Fruit fly (Drosophila melanogaster) whole organism, pupa: Measurements from ENCODE around the gene sgll.

ENCODE experiments used
- CG10348 ChIP-seq: fragments of 200-800 bp; sonication (Bioruptor generic); IDR thresholded peaks from 2 replicates; pipeline ENCODE4 v1.3.6; 2022; ENCODE audit warnings: missing biosample characterization, missing genetic modification characterization
- CG12605 ChIP-seq: fragments of 200-800 bp; sonication (Bioruptor generic); IDR thresholded peaks from 2 replicates; pipeline ENCODE4 v1.3.6; 2022; ENCODE audit warnings: missing biosample characterization, missing genetic modification characterization
- CG13204 ChIP-seq: fragments of 200-800 bp; sonication (Bioruptor generic); optimal IDR thresholded peaks from 2 replicates; lab custom pipeline; 2018; ENCODE audit warnings: missing biosample characterization, mild to moderate bottlenecking, missing genetic modification characterization, moderate library complexity
- CG14655 ChIP-seq: fragments of 200-800 bp; sonication (Bioruptor generic); optimal IDR thresholded peaks from 3 replicates; lab custom pipeline; 2017; ENCODE audit warnings: mild to moderate bottlenecking, missing biosample characterization, missing genetic modification reagents, missing genetic modification characterization
- CG15710 ChIP-seq: fragments of 200-800 bp; sonication (Bioruptor generic); optimal IDR thresholded peaks from 2 replicates; lab custom pipeline; 2018; ENCODE audit warnings: missing biosample characterization, mild to moderate bottlenecking, missing genetic modification characterization, moderate library complexity
- CG17806 ChIP-seq: fragments of 200-800 bp; sonication (Bioruptor generic); optimal IDR thresholded peaks from 2 replicates; lab custom pipeline; 2018; ENCODE audit warnings: missing biosample characterization, mild to moderate bottlenecking, missing genetic modification characterization, moderate library complexity
- CG32121 ChIP-seq: fragments of 200-800 bp; sonication (Bioruptor generic); IDR thresholded peaks from 2 replicates; pipeline ENCODE4 v1.3.6; 2022; ENCODE audit warnings: missing biosample characterization, missing genetic modification characterization
- CG34367 ChIP-seq: fragments of 200-800 bp; sonication (Bioruptor generic); optimal IDR thresholded peaks from 2 replicates; lab custom pipeline; 2018; ENCODE audit warnings: missing biosample characterization, mild to moderate bottlenecking, missing genetic modification characterization
- CG4496 ChIP-seq: fragments of 200-800 bp; sonication (Bioruptor generic); IDR thresholded peaks from 3 replicates; pipeline ENCODE4 v1.3.6; 2022; ENCODE audit warnings: missing biosample characterization, missing genetic modification characterization
- CG8159 ChIP-seq: fragments of 200-800 bp; sonication (Bioruptor generic); optimal IDR thresholded peaks from 3 replicates; lab custom pipeline; 2018; ENCODE audit warnings: missing biosample characterization, mild to moderate bottlenecking, missing genetic modification characterization, moderate library complexity
- CG8301 ChIP-seq: fragments of 200-800 bp; sonication (Bioruptor generic); optimal IDR thresholded peaks from 2 replicates; lab custom pipeline; 2018; ENCODE audit warnings: missing biosample characterization, mild to moderate bottlenecking, missing genetic modification characterization
- CG9948 ChIP-seq: fragments of 200-800 bp; sonication (Bioruptor generic); optimal IDR thresholded peaks from 2 replicates; lab custom pipeline; 2018; ENCODE audit warnings: missing biosample characterization, mild to moderate bottlenecking, missing genetic modification characterization, moderate library complexity
- D1 ChIP-seq: fragments of 200-800 bp; sonication (Bioruptor generic); optimal IDR thresholded peaks from 2 replicates; lab custom pipeline; 2018; ENCODE audit warnings: missing biosample characterization, mild to moderate bottlenecking, missing genetic modification characterization, moderate library complexity
- EcR ChIP-seq: fragments of 200-800 bp; sonication (Bioruptor generic); optimal IDR thresholded peaks from 3 replicates; lab custom pipeline; 2019; ENCODE audit warnings: missing biosample characterization, missing genetic modification characterization, mild to moderate bottlenecking, moderate library complexity, missing genetic modification reagents
- Ets98B ChIP-seq: fragments of 200-800 bp; sonication (Bioruptor generic); IDR thresholded peaks from 2 replicates; pipeline ENCODE4 v1.3.6; 2022; ENCODE audit warnings: missing biosample characterization, missing genetic modification characterization
- Pif1A ChIP-seq: fragments of 200-800 bp; sonication (Bioruptor generic); optimal IDR thresholded peaks from 3 replicates; lab custom pipeline; 2016; ENCODE audit warnings: missing biosample characterization, missing genetic modification characterization
- Pif1B ChIP-seq: fragments of 200-800 bp; sonication (Bioruptor generic); optimal IDR thresholded peaks from 3 replicates; lab custom pipeline; 2016; ENCODE audit warnings: missing biosample characterization, missing genetic modification characterization
- Snoo ChIP-seq: fragments of 200-800 bp; sonication (Bioruptor generic); optimal IDR thresholded peaks from 3 replicates; lab custom pipeline; 2017; ENCODE audit warnings: missing biosample characterization, mild to moderate bottlenecking, missing genetic modification characterization, inconsistent platforms
- fd96Ca ChIP-seq: fragments of 200-800 bp; sonication (Bioruptor generic); IDR thresholded peaks from 3 replicates; pipeline ENCODE4 v1.3.6; 2022; ENCODE audit warnings: missing biosample characterization, missing genetic modification characterization
- gl ChIP-seq: fragments of 200-800 bp; sonication (Bioruptor generic); optimal IDR thresholded peaks from 2 replicates; lab custom pipeline; 2018; ENCODE audit warnings: missing biosample characterization, mild to moderate bottlenecking, missing genetic modification characterization
- rn ChIP-seq: fragments of 200-800 bp; sonication (Bioruptor generic); IDR thresholded peaks from 2 replicates; pipeline ENCODE4 v1.3.6; 2022; ENCODE audit warnings: missing biosample characterization, missing genetic modification characterization

sgll gene

dm6 chr3R:7802693-7803092 lies 7.6 kb upstream of the sgll start, which contains the start of gene CG3014:
CG3014 (minus strand) TSS chr3R:7802793.
- no peak for TF ChIP-seq Ets98B (GFP tag; lab: Robert Waterston, UW)
- no peak for TF ChIP-seq CG4496
- TF ChIP-seq CG17806 (tag; lab: Kevin White, UChicago): no peak
- TF ChIP-seq CG9948 (tag; lab: Kevin White, UChicago): no peak

dm6 chr3R:7804332-7804731 lies 6.0 kb upstream of the sgll start, which contains the start of gene CG18268:
CG18268 (minus strand) TSS chr3R:7804432.
- TF ChIP-seq CG4496 (no peak), gl (no peak), CG9948 (tag; lab: Kevin White, UChicago) (no peak), Pif1A (GFP tag; lab: Kevin White, UChicago) (no peak), CG12605 (GFP tag; lab: Robert Waterston, UW) (no peak), Snoo (tag; lab: Kevin White, UChicago) (no peak), CG8159 (tag; lab: Kevin White, UChicago) (no peak), CG10348 (GFP tag; lab: Robert Waterston, UW) (no peak), CG34367 (tag; lab: Kevin White, UChicago) (no peak), Ets98B (GFP tag; lab: Robert Waterston, UW) (no peak), CG32121 (GFP tag; lab: Robert Waterston, UW) (no peak), CG15710 (tag; lab: Kevin White, UChicago) (no peak), CG17806 (tag; lab: Kevin White, UChicago) (no peak), CG13204 (GFP tag; lab: Kevin White, UChicago) (no peak)

- TF ChIP-seq Snoo (tag; lab: Kevin White, UChicago) (no peak), CG12605 (GFP tag; lab: Robert Waterston, UW) (no peak), CG4496 (no peak), EcR (GFP tag; lab: Kevin White, UChicago) (no peak), fd96Ca (GFP tag; lab: Robert Waterston, UW) (no peak), CG14655 (GFP tag; lab: Kevin White, UChicago) (no peak), gl (no peak), CG13204 (GFP tag; lab: Kevin White, UChicago) (no peak), D1 (tag; lab: Kevin White, UChicago) (no peak), Pif1A (GFP tag; lab: Kevin White, UChicago) (no peak), Pif1B (no peak), CG15710 (tag; lab: Kevin White, UChicago) (no peak), CG8159 (tag; lab: Kevin White, UChicago) (no peak), CG17806 (tag; lab: Kevin White, UChicago) (no peak), CG32121 (GFP tag; lab: Robert Waterston, UW) (no peak), Ets98B (GFP tag; lab: Robert Waterston, UW) (no peak)
Measured at dm6 chr3R:7811514-7811913, 1.2 kb downstream of the sgll start, which contains the start of gene CG31473. CG31473 (plus strand) TSS chr3R:7811814.

- TF ChIP-seq EcR (GFP tag; lab: Kevin White, UChicago): no peak
- TF ChIP-seq CG8159 (tag; lab: Kevin White, UChicago): no peak
- TF ChIP-seq CG15710 (tag; lab: Kevin White, UChicago): no peak
- no peak for TF ChIP-seq Pif1A (GFP tag; lab: Kevin White, UChicago)
- no peak for TF ChIP-seq rn (GFP tag; lab: Robert Waterston, UW)
- TF ChIP-seq CG13204 (GFP tag; lab: Kevin White, UChicago): no peak
- no peak for TF ChIP-seq CG9948 (tag; lab: Kevin White, UChicago)
Measured at dm6 chr3R:7813518-7813917, 3.2 kb downstream of the sgll start.

- TF ChIP-seq CG8159 (tag; lab: Kevin White, UChicago) (peak; percentile 71), Ets98B (GFP tag; lab: Robert Waterston, UW) (no peak), CG8301 (peak; percentile 31), CG17806 (tag; lab: Kevin White, UChicago) (peak; percentile 16), Snoo (tag; lab: Kevin White, UChicago) (no peak), Pif1B (no peak), CG14655 (GFP tag; lab: Kevin White, UChicago) (peak; percentile 49), CG10348 (GFP tag; lab: Robert Waterston, UW) (no peak), rn (GFP tag; lab: Robert Waterston, UW) (no peak), CG15710 (tag; lab: Kevin White, UChicago) (peak; percentile 46), gl (no peak), CG4496 (no peak), D1 (tag; lab: Kevin White, UChicago) (no peak), CG13204 (GFP tag; lab: Kevin White, UChicago) (no peak), CG9948 (tag; lab: Kevin White, UChicago) (peak; percentile 23), CG12605 (GFP tag; lab: Robert Waterston, UW) (no peak), CG32121 (GFP tag; lab: Robert Waterston, UW) (no peak), fd96Ca (GFP tag; lab: Robert Waterston, UW) (no peak), CG34367 (tag; lab: Kevin White, UChicago) (no peak), EcR (GFP tag; lab: Kevin White, UChicago) (no peak), Pif1A (GFP tag; lab: Kevin White, UChicago) (peak; percentile 21)
- TF ChIP-seq, all 21 proteins: peak for 7
Measured at dm6 chr3R:7813981-7814529, 3.7 kb downstream of the sgll start, which contains the start of gene CG34384. CG34384 (plus strand) TSS chr3R:7814361.

dm6 chr3R:7821559-7821958 lies 11.2 kb downstream of the sgll start:
- TF ChIP-seq CG13204 (GFP tag; lab: Kevin White, UChicago) (no peak), CG8301 (no peak), CG32121 (GFP tag; lab: Robert Waterston, UW) (no peak), CG9948 (tag; lab: Kevin White, UChicago) (no peak), CG10348 (GFP tag; lab: Robert Waterston, UW) (no peak), CG17806 (tag; lab: Kevin White, UChicago) (no peak), gl (no peak), Snoo (tag; lab: Kevin White, UChicago) (no peak), CG14655 (GFP tag; lab: Kevin White, UChicago) (peak; percentile 40), D1 (tag; lab: Kevin White, UChicago) (no peak), CG8159 (tag; lab: Kevin White, UChicago) (peak; percentile 53), Pif1A (GFP tag; lab: Kevin White, UChicago) (peak; percentile 17), rn (GFP tag; lab: Robert Waterston, UW) (no peak), Pif1B (no peak), Ets98B (GFP tag; lab: Robert Waterston, UW) (peak; percentile 36; the same call in 1 of the 2 replicates), CG4496 (0 out of 3 replicates have a peak, but pooled peaks have one; percentile 26), CG15710 (tag; lab: Kevin White, UChicago) (peak; percentile 45), EcR (GFP tag; lab: Kevin White, UChicago) (no peak), CG34367 (tag; lab: Kevin White, UChicago) (no peak), CG12605 (GFP tag; lab: Robert Waterston, UW) (no peak), fd96Ca (GFP tag; lab: Robert Waterston, UW) (no peak)
